Fruit fly (Drosophila melanogaster) whole organism, embryonic: ENCODE measurements around the gene RhoGAP19D.

Experiments
- Abd-B ChIP-seq: fragments of 200-800 bp; sonication (Bioruptor generic); optimal IDR thresholded peaks from 2 replicates; lab custom pipeline; 2018; ENCODE audit warnings: missing biosample characterization, mild to moderate bottlenecking, missing genetic modification characterization, moderate library complexity
- Antp ChIP-seq: fragments of 200-800 bp; sonication (Bioruptor generic); optimal IDR thresholded peaks from 3 replicates; lab custom pipeline; 2016; ENCODE audit warnings: missing biosample characterization, missing genetic modification characterization
- CG10274 ChIP-seq: fragments of 200-800 bp; sonication (Bioruptor generic); optimal IDR thresholded peaks from 3 replicates; lab custom pipeline; 2017; ENCODE audit warnings: missing biosample characterization, mild to moderate bottlenecking, missing genetic modification characterization
- CG10959 ChIP-seq: fragments of 200-800 bp; sonication (Bioruptor generic); IDR thresholded peaks from 2 replicates; pipeline ENCODE4 v1.3.6; 2022; ENCODE audit warnings: missing biosample characterization, missing genetic modification characterization
- CG11247 ChIP-seq: fragments of 200-800 bp; sonication (Bioruptor generic); IDR thresholded peaks from 2 replicates; pipeline ENCODE4 v1.3.6; 2022; ENCODE audit warnings: missing biosample characterization, missing genetic modification characterization
- CG11723 ChIP-seq: fragments of 200-800 bp; sonication (Bioruptor generic); optimal IDR thresholded peaks from 2 replicates; lab custom pipeline; 2017; ENCODE audit warnings: missing biosample characterization, mild to moderate bottlenecking, missing genetic modification characterization
- CG12155 ChIP-seq: fragments of 200-800 bp; sonication (Bioruptor generic); optimal IDR thresholded peaks from 3 replicates; lab custom pipeline; 2016; ENCODE audit warnings: missing biosample characterization, missing genetic modification characterization
- CG12299 ChIP-seq: fragments of 200-800 bp; sonication (Bioruptor generic); optimal IDR thresholded peaks from 2 replicates; lab custom pipeline; 2018; ENCODE audit warnings: missing biosample characterization, mild to moderate bottlenecking, missing genetic modification characterization
- CG13894 ChIP-seq: fragments of 200-800 bp; sonication (Bioruptor generic); optimal IDR thresholded peaks from 3 replicates; lab custom pipeline; 2018; ENCODE audit warnings: missing biosample characterization, mild to moderate bottlenecking, missing genetic modification characterization, moderate library complexity
- CG14860 ChIP-seq: fragments of 200-800 bp; sonication (Bioruptor generic); IDR thresholded peaks from 3 replicates; pipeline ENCODE4 v1.3.6; 2022; ENCODE audit warnings: missing biosample characterization, missing genetic modification characterization; ENCODE audit not compliant: partially characterized antibody
- CG15269 ChIP-seq: fragments of 200-800 bp; sonication (Bioruptor generic); optimal IDR thresholded peaks from 2 replicates; lab custom pipeline; 2018; ENCODE audit warnings: missing biosample characterization, mild to moderate bottlenecking, missing genetic modification characterization, moderate library complexity
- CG15696 ChIP-seq: fragments of 200-800 bp; sonication (Bioruptor generic); optimal IDR thresholded peaks from 2 replicates; lab custom pipeline; 2019; ENCODE audit warnings: missing biosample characterization, mild to moderate bottlenecking, missing genetic modification characterization, moderate library complexity
- CG16813 ChIP-seq: fragments of 200-800 bp; sonication (Bioruptor generic); IDR thresholded peaks from 3 replicates; pipeline ENCODE4 v1.3.6; 2022; ENCODE audit warnings: missing biosample characterization, missing genetic modification characterization; ENCODE audit not compliant: partially characterized antibody
- CG2199 ChIP-seq: fragments of 200-800 bp; sonication (Bioruptor generic); IDR thresholded peaks from 3 replicates; pipeline ENCODE4 v1.3.6; 2022; ENCODE audit warnings: missing biosample characterization, missing genetic modification characterization
- CG2875 ChIP-seq: fragments of 200-800 bp; sonication (Bioruptor generic); optimal IDR thresholded peaks from 2 replicates; lab custom pipeline; 2017; ENCODE audit warnings: missing biosample characterization, mild to moderate bottlenecking, missing genetic modification characterization, missing genetic modification reagents
- CG6272 ChIP-seq: fragments of 200-800 bp; sonication (Bioruptor generic); IDR thresholded peaks from 2 replicates; pipeline ENCODE4 v1.3.6; 2022; ENCODE audit warnings: missing biosample characterization, missing genetic modification characterization
- CG8478 ChIP-seq: fragments of >200 bp; optimal IDR thresholded peaks from 2 replicates; lab custom pipeline; 2018
- Camta ChIP-seq: fragments of 200-800 bp; sonication (Bioruptor generic); optimal IDR thresholded peaks from 2 replicates; lab custom pipeline; 2016; ENCODE audit warnings: missing biosample characterization, missing genetic modification characterization
- CrebB ChIP-seq: fragments of 200-800 bp; sonication (Bioruptor generic); optimal IDR thresholded peaks from 3 replicates; lab custom pipeline; 2018; ENCODE audit warnings: missing biosample characterization, mild to moderate bottlenecking, missing genetic modification characterization
- Doc3 ChIP-seq: fragments of 200-800 bp; sonication (Bioruptor generic); IDR thresholded peaks from 3 replicates; pipeline ENCODE4 v1.3.6; 2022; ENCODE audit warnings: missing biosample characterization, missing genetic modification characterization; ENCODE audit not compliant: partially characterized antibody
- Drgx ChIP-seq: fragments of 200-800 bp; sonication (Bioruptor generic); IDR thresholded peaks from 2 replicates; pipeline ENCODE4 v1.3.6; 2022; ENCODE audit warnings: missing biosample characterization, missing genetic modification characterization
- Ets65A ChIP-seq: fragments of 200-800 bp; sonication (Bioruptor generic); peaks from one replicate; lab custom pipeline; 2016; ENCODE audit warnings: missing biosample characterization, missing genetic modification characterization
- H2.0 ChIP-seq: fragments of 200-800 bp; sonication (Bioruptor generic); IDR thresholded peaks from 2 replicates; pipeline ENCODE4 v1.3.6; 2022; ENCODE audit warnings: missing biosample characterization, missing genetic modification characterization
- Hr39 ChIP-seq: fragments of >200 bp; optimal IDR thresholded peaks from 2 replicates; lab custom pipeline; 2017
- Hr78 ChIP-seq, 2 experiments: fragments of 200-800 bp in 1 of 2; fragments of >200 bp in 1 of 2; sonication (Bioruptor generic) in 1 of 2; optimal IDR thresholded peaks; 2 replicates each; lab custom pipeline; 2017 to 2019; ENCODE audit warnings: missing biosample characterization in 2 of 2, missing genetic modification characterization in 2 of 2, mild to moderate bottlenecking in 1 of 2, moderate library complexity in 1 of 2
- MESR4 ChIP-seq: fragments of 200-800 bp; sonication (Bioruptor generic); optimal IDR thresholded peaks from 2 replicates; lab custom pipeline; 2018; ENCODE audit warnings: missing biosample characterization, mild to moderate bottlenecking, missing genetic modification characterization, moderate library complexity
- Mad ChIP-seq: fragments of 200-800 bp; sonication (Bioruptor generic); optimal IDR thresholded peaks from 2 replicates; lab custom pipeline; 2016; ENCODE audit warnings: missing biosample characterization, missing genetic modification characterization
- Nf-YB ChIP-seq: fragments of 200-800 bp; sonication (Bioruptor generic); optimal IDR thresholded peaks from 3 replicates; lab custom pipeline; 2019; ENCODE audit warnings: missing biosample characterization, mild to moderate bottlenecking, missing genetic modification characterization, moderate library complexity
- ato ChIP-seq: fragments of 200-800 bp; sonication (Bioruptor generic); IDR thresholded peaks from 2 replicates; pipeline ENCODE4 v1.3.6; 2022; ENCODE audit warnings: missing biosample characterization, missing genetic modification characterization; ENCODE audit not compliant: partially characterized antibody
- bsh ChIP-seq, 2 experiments: fragments of 200-800 bp; sonication (Bioruptor generic); optimal IDR thresholded peaks; 2 replicates each; lab custom pipeline; 2017 to 2018; ENCODE audit warnings: mild to moderate bottlenecking in 2 of 2, missing biosample characterization in 2 of 2, missing genetic modification characterization in 2 of 2, moderate library complexity in 1 of 2
- caup ChIP-seq: fragments of 200-800 bp; sonication (Bioruptor generic); optimal IDR thresholded peaks from 3 replicates; lab custom pipeline; 2017; ENCODE audit warnings: missing biosample characterization, mild to moderate bottlenecking, missing genetic modification characterization, moderate library complexity; ENCODE audit not compliant: severe bottlenecking
- chm ChIP-seq: fragments of 200-800 bp; sonication (Bioruptor generic); IDR thresholded peaks from 2 replicates; pipeline ENCODE4 v1.3.6; 2022; ENCODE audit warnings: missing biosample characterization, missing genetic modification characterization
- dm ChIP-seq: fragments of 200-800 bp; sonication (Bioruptor generic); optimal IDR thresholded peaks from 3 replicates; lab custom pipeline; 2016; ENCODE audit warnings: missing biosample characterization, missing genetic modification characterization
- dpn ChIP-seq, 2 experiments: fragments of 200-800 bp; sonication (Bioruptor generic); optimal IDR thresholded peaks; 3 replicates each; lab custom pipeline; 2016; ENCODE audit warnings: missing biosample characterization in 2 of 2, missing genetic modification characterization in 2 of 2
- fd102C ChIP-seq: fragments of 200-800 bp; sonication (Bioruptor generic); optimal IDR thresholded peaks from 2 replicates; lab custom pipeline; 2018; ENCODE audit warnings: missing biosample characterization, mild to moderate bottlenecking, missing genetic modification characterization, moderate library complexity
- gcm2 ChIP-seq: fragments of 200-800 bp; sonication (Bioruptor generic); optimal IDR thresholded peaks from 2 replicates; lab custom pipeline; 2016; ENCODE audit warnings: missing biosample characterization, missing genetic modification characterization
- grn ChIP-seq: fragments of 200-800 bp; sonication (Bioruptor generic); optimal IDR thresholded peaks from 3 replicates; lab custom pipeline; 2017; ENCODE audit warnings: missing biosample characterization, missing genetic modification characterization
- hbn ChIP-seq: fragments of 200-800 bp; sonication (Bioruptor generic); IDR thresholded peaks from 2 replicates; pipeline ENCODE4 v1.3.6; 2022; ENCODE audit warnings: missing biosample characterization, missing genetic modification characterization; ENCODE audit not compliant: partially characterized antibody
- hkb ChIP-seq, 2 experiments: fragments of 200-800 bp in 1 of 2; fragments of >200 bp in 1 of 2; sonication (Bioruptor generic) in 1 of 2; IDR thresholded peaks in 1 of 2; optimal IDR thresholded peaks in 1 of 2; 2 replicates each; pipeline versions ENCODE4 v1.3.6 to Lab custom; 2017 to 2022; ENCODE audit warnings: missing biosample characterization in 1 of 2, missing genetic modification characterization in 1 of 2
- nom ChIP-seq: fragments of 200-800 bp; sonication (Bioruptor generic); optimal IDR thresholded peaks from 2 replicates; lab custom pipeline; 2017; ENCODE audit warnings: missing biosample characterization, missing genetic modification characterization, mild to moderate bottlenecking, moderate library complexity, missing genetic modification reagents
- oc ChIP-seq: fragments of 200-800 bp; sonication (Bioruptor generic); optimal IDR thresholded peaks from 2 replicates; lab custom pipeline; 2018; ENCODE audit warnings: missing biosample characterization, mild to moderate bottlenecking, missing genetic modification characterization, moderate library complexity
- onecut ChIP-seq: fragments of 200-800 bp; sonication (Bioruptor generic); IDR thresholded peaks from 2 replicates; pipeline ENCODE4 v1.3.6; 2022; ENCODE audit warnings: missing biosample characterization, missing genetic modification characterization
- p53 ChIP-seq: fragments of 200-800 bp; sonication (Bioruptor generic); optimal IDR thresholded peaks from 2 replicates; lab custom pipeline; 2016; ENCODE audit warnings: missing biosample characterization, missing genetic modification characterization
- pros ChIP-seq: fragments of 200-800 bp; sonication (Bioruptor generic); optimal IDR thresholded peaks from 3 replicates; lab custom pipeline; 2019; ENCODE audit warnings: missing biosample characterization, mild to moderate bottlenecking, missing genetic modification characterization, moderate library complexity
- ttk ChIP-seq: fragments of 200-800 bp; sonication (Bioruptor generic); IDR thresholded peaks from 2 replicates; pipeline ENCODE4 v2.1.2; 2022; ENCODE audit warnings: missing biosample characterization, missing genetic modification characterization
- unc-4 ChIP-seq: fragments of 200-800 bp; sonication (Bioruptor generic); IDR thresholded peaks from 2 replicates; pipeline ENCODE4 v1.3.6; 2022; ENCODE audit warnings: missing biosample characterization, missing genetic modification characterization; ENCODE audit not compliant: partially characterized antibody

The RhoGAP19D gene

dm6 chrX:20498989-20499388, 11.5 kb downstream of the RhoGAP19D start:
- TF ChIP-seq CG8478 (lab: Kevin White, UChicago) (no peak), oc (tag; lab: Kevin White, UChicago) (peak; percentile 69), CrebB (tag; lab: Kevin White, UChicago) (no peak), CG2199 (GFP tag; lab: Robert Waterston, UW) (0 out of 3 replicates have a peak, but pooled peaks have one; percentile 57), grn (peak; percentile 7), pros (GFP tag; lab: Kevin White, UChicago) (peak; percentile 69)

- no peak for TF ChIP-seq CG10274
- TF ChIP-seq CG15696, result peak; percentile 46
- peak; percentile 33; the same call in 1 of the 2 replicates for TF ChIP-seq H2.0 (GFP tag; lab: Robert Waterston, UW)
- TF ChIP-seq CG11723 (GFP tag; lab: Kevin White, UChicago), result no peak
- no peak for TF ChIP-seq CG16813 (GFP tag; lab: Robert Waterston, UW)
- TF ChIP-seq fd102C, result no peak
- peak; percentile 90 for TF ChIP-seq Ets65A (GFP tag; lab: Kevin White, UChicago)
- TF ChIP-seq dpn (GFP tag; optimal IDR thresholded peaks at IDR 0.05; lab: Kevin White, UChicago), result peak; percentile 59 to 67
- TF ChIP-seq onecut (GFP tag; lab: Robert Waterston, UW), result peak; percentile 90
- peak; percentile 49; the same call in 1 of the 2 replicates for TF ChIP-seq CG10959 (GFP tag; lab: Robert Waterston, UW)
- TF ChIP-seq CG2875 (GFP tag; lab: Kevin White, UChicago), result peak; percentile 36
- TF ChIP-seq caup (GFP tag; lab: Kevin White, UChicago), result peak; percentile 51
- TF ChIP-seq ttk (GFP tag; lab: Robert Waterston, UW), result no peak
- TF ChIP-seq Doc3 (GFP tag; lab: Robert Waterston, UW), result no peak
- TF ChIP-seq chm (GFP tag; lab: Robert Waterston, UW), result no peak
- TF ChIP-seq ato (GFP tag; lab: Robert Waterston, UW), result no peak
- no peak for TF ChIP-seq p53 (GFP tag; lab: Kevin White, UChicago)
- no peak for TF ChIP-seq CG11247 (GFP tag; lab: Robert Waterston, UW)
- peak; percentile 10 for TF ChIP-seq Nf-YB (GFP tag; lab: Kevin White, UChicago)
- TF ChIP-seq bsh (GFP tag; optimal IDR thresholded peaks at IDR 0.05; lab: Kevin White, UChicago), result peak in 1 of 2 experiments; percentile 70
- TF ChIP-seq Abd-B, result peak; percentile 63
- TF ChIP-seq Drgx (GFP tag; lab: Robert Waterston, UW), result peak; percentile 59; the same call in 1 of the 2 replicates
- no peak for TF ChIP-seq CG14860
- no peak for TF ChIP-seq hbn (GFP tag; lab: Robert Waterston, UW)
- TF ChIP-seq Camta (GFP tag; lab: Kevin White, UChicago), result peak; percentile 58
- no peak for TF ChIP-seq gcm2 (GFP tag; lab: Kevin White, UChicago)
- peak; percentile 57 for TF ChIP-seq CG15269 (tag; lab: Kevin White, UChicago)
- no peak for TF ChIP-seq nom (GFP tag; lab: Kevin White, UChicago)
- no peak for TF ChIP-seq hkb (optimal IDR thresholded peaks at IDR 0.05; lab: Kevin White, UChicago)
- peak; percentile 61; the same call in 1 of the 2 replicates for TF ChIP-seq hkb (GFP tag; IDR thresholded peaks at IDR 0.05; lab: Robert Waterston, UW)
- TF ChIP-seq CG12299 (tag; lab: Kevin White, UChicago), result peak; percentile 20
- TF ChIP-seq Hr78 (GFP tag; optimal IDR thresholded peaks at IDR 0.05; lab: Kevin White, UChicago), result no peak
- no peak for TF ChIP-seq unc-4 (GFP tag; lab: Robert Waterston, UW)
- no peak for TF ChIP-seq CG6272 (GFP tag; lab: Robert Waterston, UW)
- TF ChIP-seq Hr39 (lab: Kevin White, UChicago), result no peak
- no peak for TF ChIP-seq MESR4 (GFP tag; lab: Kevin White, UChicago)
- TF ChIP-seq Antp (GFP tag; lab: Kevin White, UChicago), result peak; percentile 42
- peak; percentile 24 for TF ChIP-seq dm (GFP tag; lab: Kevin White, UChicago)
- TF ChIP-seq CG12155, result peak; percentile 48
- TF ChIP-seq Mad, result peak; percentile 4
- TF ChIP-seq CG13894 (tag; lab: Kevin White, UChicago), result no peak
Measured at dm6 chrX:20495767-20496656, 14.5 kb downstream of the RhoGAP19D start.
